Worm (Caenorhabditis elegans) whole organism, L1 larva: ENCODE data around the gene F15E6.3.

ENCODE experiments used
- F16B12.6 ChIP-seq: fragments of 150-350 bp; optimal IDR thresholded peaks from 2 replicates; lab custom pipeline; 2014; ENCODE audit warnings: missing biosample characterization, missing genetic modification characterization
- aha-1 ChIP-seq: fragments of 150-350 bp; optimal IDR thresholded peaks from 2 replicates; lab custom pipeline; 2014; ENCODE audit warnings: missing biosample characterization, missing genetic modification characterization
- ceh-82 ChIP-seq, 3 experiments: fragments of 150-350 bp in 1 of 3; sonication (generic microtip) in 2 of 3; optimal IDR thresholded peaks; 2 replicates each; lab custom pipeline; 2014 to 2017; ENCODE audit warnings: missing biosample characterization in 3 of 3, missing genetic modification characterization in 3 of 3
- ces-1 ChIP-seq: fragments of 150-350 bp; optimal IDR thresholded peaks from 2 replicates; lab custom pipeline; 2014; ENCODE audit warnings: missing biosample characterization, missing genetic modification reagents, missing genetic modification characterization
- dpl-1 ChIP-seq, 3 experiments: fragments of 150-350 bp in 2 of 3; sonication (generic microtip) in 1 of 3; optimal IDR thresholded peaks; 2 replicates each; lab custom pipeline; 2014 to 2017; ENCODE audit warnings: missing biosample characterization in 3 of 3, missing genetic modification characterization in 3 of 3, missing genetic modification reagents in 3 of 3
- dsc-1 ChIP-seq: sonication (generic microtip); optimal IDR thresholded peaks from 2 replicates; lab custom pipeline; 2016; ENCODE audit warnings: mild to moderate bottlenecking, missing genetic modification characterization, missing compliant biosample characterization
- efl-1 ChIP-seq, 4 experiments: fragments of 150-350 bp; optimal IDR thresholded peaks in 3 of 4; peaks in 1 of 4; 1 replicate in 1 of 4; 2 replicates in 3 of 4; lab custom pipeline; 2014; ENCODE audit warnings: missing biosample characterization in 2 of 4, missing genetic modification characterization in 2 of 4, missing genetic modification reagents in 2 of 4
- efl-3 ChIP-seq: fragments of 200-800 bp; sonication (Bioruptor generic); optimal IDR thresholded peaks from 2 replicates; lab custom pipeline; 2018; ENCODE audit warnings: mild to moderate bottlenecking, missing genetic modification characterization, missing compliant biosample characterization
- egl-13 ChIP-seq: sonication (generic microtip); optimal IDR thresholded peaks from 2 replicates; lab custom pipeline; 2016; ENCODE audit warnings: missing genotype, missing genetic modification reagents, missing genetic modification characterization, missing compliant biosample characterization
- elt-2 ChIP-seq: sonication (generic microtip); optimal IDR thresholded peaks from 2 replicates; lab custom pipeline; 2016; ENCODE audit warnings: missing genetic modification characterization, mild to moderate bottlenecking, inconsistent platforms, missing compliant biosample characterization, missing genetic modification reagents
- ets-5 ChIP-seq: fragments of 200-800 bp; sonication (Bioruptor generic); IDR thresholded peaks from 2 replicates; pipeline ENCODE4 v1.3.6; 2022; ENCODE audit warnings: missing genetic modification characterization, missing compliant biosample characterization
- fkh-8 ChIP-seq: sonication (generic microtip); optimal IDR thresholded peaks from 2 replicates; lab custom pipeline; 2016; ENCODE audit warnings: mild to moderate bottlenecking, missing genetic modification characterization, missing compliant biosample characterization
- hlh-4 ChIP-seq: sonication (generic microtip); optimal IDR thresholded peaks from 2 replicates; lab custom pipeline; 2016; ENCODE audit warnings: mild to moderate bottlenecking, missing genetic modification characterization, missing compliant biosample characterization
- lin-14 ChIP-seq: fragments of 200-800 bp; sonication (Bioruptor generic); optimal IDR thresholded peaks from 2 replicates; lab custom pipeline; 2018; ENCODE audit warnings: mild to moderate bottlenecking, missing genetic modification characterization, moderate library complexity, missing compliant biosample characterization
- lin-15B ChIP-seq: fragments of 150-350 bp; sonication (generic microtip); optimal IDR thresholded peaks from 3 replicates; lab custom pipeline; 2014; ENCODE audit warnings: missing biosample characterization, missing genetic modification characterization
- lin-35 ChIP-seq, 2 experiments: fragments of 150-350 bp; optimal IDR thresholded peaks; 2 replicates each; lab custom pipeline; 2014; ENCODE audit warnings: missing biosample characterization in 2 of 2, missing genetic modification characterization in 2 of 2, missing genetic modification reagents in 2 of 2
- mab-9 ChIP-seq: fragments of 200-800 bp; sonication (Bioruptor generic); IDR thresholded peaks from 2 replicates; pipeline ENCODE4 v1.3.6; 2022; ENCODE audit warnings: missing genetic modification reagents, missing genetic modification characterization, missing compliant biosample characterization
- mdl-1 ChIP-seq, 2 experiments: fragments of 150-350 bp; optimal IDR thresholded peaks; 2 replicates each; lab custom pipeline; 2014 to 2017; ENCODE audit warnings: missing biosample characterization in 2 of 2, missing genetic modification characterization in 2 of 2, inconsistent platforms in 1 of 2
- mef-2 ChIP-seq: fragments of 150-350 bp; optimal IDR thresholded peaks from 2 replicates; lab custom pipeline; 2014; ENCODE audit warnings: missing biosample characterization, missing genetic modification characterization
- nhr-11 ChIP-seq: fragments of 150-350 bp; optimal IDR thresholded peaks from 2 replicates; lab custom pipeline; 2014; ENCODE audit warnings: missing biosample characterization, missing genetic modification characterization
- nhr-12 ChIP-seq: sonication (generic microtip); optimal IDR thresholded peaks from 2 replicates; lab custom pipeline; 2017; ENCODE audit warnings: missing biosample characterization, missing genetic modification characterization
- nhr-19 ChIP-seq: fragments of 200-800 bp; sonication (Bioruptor generic); conservative IDR thresholded peaks from 2 replicates; pipeline ENCODE4 v1.3.6; 2022; ENCODE audit warnings: missing genetic modification characterization, missing compliant biosample characterization
- nhr-47 ChIP-seq: sonication (generic microtip); optimal IDR thresholded peaks from 2 replicates; lab custom pipeline; 2016; ENCODE audit warnings: mild to moderate bottlenecking, missing genetic modification characterization, moderate library complexity, missing compliant biosample characterization
- nhr-71 ChIP-seq: sonication (generic microtip); optimal IDR thresholded peaks from 2 replicates; lab custom pipeline; 2016; ENCODE audit warnings: mild to moderate bottlenecking, missing genetic modification characterization, moderate library complexity, missing compliant biosample characterization
- nhr-84 ChIP-seq: sonication (generic microtip); optimal IDR thresholded peaks from 2 replicates; lab custom pipeline; 2017; ENCODE audit warnings: missing biosample characterization, missing genetic modification characterization
- nhr-85 ChIP-seq: sonication (generic microtip); peaks from one replicate; lab custom pipeline; 2016; ENCODE audit warnings: missing genetic modification characterization, inconsistent platforms, missing compliant biosample characterization
- nhr-90 ChIP-seq: sonication (generic microtip); optimal IDR thresholded peaks from 2 replicates; lab custom pipeline; 2016; ENCODE audit warnings: mild to moderate bottlenecking, missing genetic modification characterization, missing compliant biosample characterization; ENCODE audit not compliant: poor library complexity
- pqm-1 ChIP-seq: sonication (generic microtip); optimal IDR thresholded peaks from 3 replicates; lab custom pipeline; 2017; ENCODE audit warnings: missing biosample characterization, missing genetic modification characterization
- rnt-1 ChIP-seq: sonication (generic microtip); optimal IDR thresholded peaks from 2 replicates; lab custom pipeline; 2016; ENCODE audit warnings: mild to moderate bottlenecking, missing genetic modification characterization, moderate library complexity, missing compliant biosample characterization
- snpc-4 ChIP-seq: fragments of 150-350 bp; optimal IDR thresholded peaks from 2 replicates; lab custom pipeline; 2014; ENCODE audit warnings: missing biosample characterization, missing genetic modification characterization
- sox-4 ChIP-seq: sonication (generic microtip); optimal IDR thresholded peaks from 2 replicates; lab custom pipeline; 2016; ENCODE audit warnings: missing genetic modification characterization, missing compliant biosample characterization
- sptf-1 ChIP-seq: fragments of 150-350 bp; optimal IDR thresholded peaks from 2 replicates; lab custom pipeline; 2014; ENCODE audit warnings: missing biosample characterization, missing genetic modification characterization
- swsn-7 ChIP-seq: sonication (generic microtip); optimal IDR thresholded peaks from 2 replicates; lab custom pipeline; 2016; ENCODE audit warnings: missing genetic modification characterization, missing compliant biosample characterization
- tbx-2 ChIP-seq: sonication (generic microtip); optimal IDR thresholded peaks from 2 replicates; lab custom pipeline; 2016; ENCODE audit warnings: missing genetic modification characterization, missing compliant biosample characterization
- tlp-1 ChIP-seq: fragments of 150-350 bp; optimal IDR thresholded peaks from 2 replicates; lab custom pipeline; 2014; ENCODE audit warnings: missing biosample characterization, missing genetic modification characterization
- unc-130 ChIP-seq: fragments of 150-350 bp; optimal IDR thresholded peaks from 2 replicates; lab custom pipeline; 2017; ENCODE audit warnings: missing biosample characterization, missing genetic modification characterization, inconsistent platforms
- unc-62 ChIP-seq: fragments of 150-350 bp; optimal IDR thresholded peaks from 2 replicates; lab custom pipeline; 2014; ENCODE audit warnings: missing biosample characterization, missing genetic modification reagents, missing genetic modification characterization
- unc-98 ChIP-seq: fragments of 200-800 bp; sonication (Bioruptor generic); IDR thresholded peaks from 2 replicates; pipeline ENCODE4 v1.3.6; 2022; ENCODE audit warnings: missing genetic modification characterization, missing compliant biosample characterization
- zip-4 ChIP-seq: fragments of 200-800 bp; sonication (Bioruptor generic); optimal IDR thresholded peaks from 2 replicates; lab custom pipeline; 2018; ENCODE audit warnings: mild to moderate bottlenecking, missing genetic modification characterization, moderate library complexity, missing compliant biosample characterization
- ztf-4 ChIP-seq: fragments of 150-350 bp; optimal IDR thresholded peaks from 2 replicates; lab custom pipeline; 2014; ENCODE audit warnings: missing biosample characterization, missing genetic modification characterization

F15E6.3 gene

ce11 chrIV:4277694-4278093 is 17.0 kb upstream of the F15E6.3 start, which contains the start of gene nhr-78 (continued):
- peak; percentile 18 to 23 for TF ChIP-seq lin-35 (GFP tag; optimal IDR thresholded peaks at IDR 0.05; lab: Kevin White, UChicago)
- TF ChIP-seq unc-130 (tag; lab: Kevin White, UChicago) = no peak
- no peak for TF ChIP-seq mab-9 (GFP tag; lab: Robert Waterston, UW)
- TF ChIP-seq unc-62 (GFP tag; lab: Kevin White, UChicago) = no peak
- TF ChIP-seq dpl-1 (GFP tag; optimal IDR thresholded peaks at IDR 0.05; lab: Kevin White, UChicago) = peak in 2 of 3 experiments; percentile 23 to 24
- no peak for TF ChIP-seq snpc-4 (tag; lab: Kevin White, UChicago)
- TF ChIP-seq nhr-11 (tag; lab: Kevin White, UChicago) = no peak
- no peak for TF ChIP-seq ztf-4
- no peak for TF ChIP-seq ets-5
- TF ChIP-seq ceh-82 (tag; optimal IDR thresholded peaks at IDR 0.05; lab: Kevin White, UChicago) = peak in 2 of 3 experiments; percentile 20 to 21
- no peak for TF ChIP-seq ces-1 (GFP tag; lab: Kevin White, UChicago)
- no peak for TF ChIP-seq efl-3
- no peak for TF ChIP-seq tlp-1 (tag; lab: Kevin White, UChicago)
- peak; percentile 19 for TF ChIP-seq F16B12.6 (tag; lab: Kevin White, UChicago)
- TF ChIP-seq nhr-90 (tag; lab: Kevin White, UChicago) = no peak
- no peak for TF ChIP-seq zip-4 (GFP tag; lab: Kevin White, UChicago)
- no peak for TF ChIP-seq nhr-47 (tag; lab: Kevin White, UChicago)
- TF ChIP-seq nhr-84 (tag; lab: Kevin White, UChicago) = no peak
- no peak for TF ChIP-seq pqm-1 (tag; lab: Kevin White, UChicago)
- TF ChIP-seq lin-15B (tag; lab: Kevin White, UChicago) = no peak
- TF ChIP-seq nhr-19 = 0 out of 2 replicates have a peak, but pooled peaks have one; percentile 21
- TF ChIP-seq swsn-7 (tag; lab: Kevin White, UChicago) = peak; percentile 44

- TF ChIP-seq swsn-7 (tag; lab: Kevin White, UChicago) (no peak), dsc-1 (tag; lab: Kevin White, UChicago) (no peak), egl-13 (tag; lab: Kevin White, UChicago) (no peak), lin-15B (tag; lab: Kevin White, UChicago) (no peak), sptf-1 (tag; lab: Kevin White, UChicago) (no peak), aha-1 (no peak)
Measured at ce11 chrIV:4284020-4284419, 10.7 kb upstream of the F15E6.3 start, which contains the start of gene F15E6.6. F15E6.6 (minus strand) TSS chrIV:4284120.

ce11 chrIV:4284989-4285388 is 9.7 kb upstream of the F15E6.3 start:
- peak; percentile 29 for TF ChIP-seq elt-2 (tag; lab: Kevin White, UChicago)
- TF ChIP-seq efl-1 (optimal IDR thresholded peaks at IDR 0.05; lab: Kevin White, UChicago) = no peak
- peak in 1 of 2 experiments; percentile 0 for TF ChIP-seq efl-1 (GFP tag; optimal IDR thresholded peaks at IDR 0.05 in 1 of 2; lab: Kevin White, UChicago)
- no peak for TF ChIP-seq rnt-1
- no peak for TF ChIP-seq nhr-12 (tag; lab: Kevin White, UChicago)

- no peak for TF ChIP-seq elt-2 (tag; lab: Kevin White, UChicago)
- TF ChIP-seq lin-35 (GFP tag; optimal IDR thresholded peaks at IDR 0.05; lab: Kevin White, UChicago) = peak in 1 of 2 experiments; percentile 20
- TF ChIP-seq fkh-8 (tag; lab: Kevin White, UChicago) = peak; percentile 13
- peak; percentile 46 for TF ChIP-seq hlh-4 (tag; lab: Kevin White, UChicago)
Measured at ce11 chrIV:4288332-4288731, 6.4 kb upstream of the F15E6.3 start, which contains the start of gene srv-4. srv-4 (minus strand) TSS chrIV:4288432.

- TF ChIP-seq nhr-47 (tag; lab: Kevin White, UChicago) (no peak), elt-2 (tag; lab: Kevin White, UChicago) (no peak), nhr-84 (tag; lab: Kevin White, UChicago) (no peak), unc-98 (GFP tag; lab: Robert Waterston, UW) (no peak), ces-1 (GFP tag; lab: Kevin White, UChicago) (no peak), mef-2 (no peak), lin-15B (tag; lab: Kevin White, UChicago) (no peak), nhr-85 (tag; lab: Kevin White, UChicago) (no peak), tbx-2 (tag; lab: Kevin White, UChicago) (no peak), sox-4 (tag; lab: Kevin White, UChicago) (no peak), lin-14 (GFP tag; lab: Kevin White, UChicago) (no peak), nhr-71 (tag; lab: Kevin White, UChicago) (no peak), fkh-8 (tag; lab: Kevin White, UChicago) (no peak), mdl-1 (tag; optimal IDR thresholded peaks at IDR 0.05; lab: Kevin White, UChicago) (no peak)
Measured at ce11 chrIV:4289267-4289666, 5.4 kb upstream of the F15E6.3 start, which contains the start of gene F15E6.5. F15E6.5 (plus strand) TSS chrIV:4289567.
